Worm (Caenorhabditis elegans): Measurements from ENCODE around the gene srw-135.

DNA sequence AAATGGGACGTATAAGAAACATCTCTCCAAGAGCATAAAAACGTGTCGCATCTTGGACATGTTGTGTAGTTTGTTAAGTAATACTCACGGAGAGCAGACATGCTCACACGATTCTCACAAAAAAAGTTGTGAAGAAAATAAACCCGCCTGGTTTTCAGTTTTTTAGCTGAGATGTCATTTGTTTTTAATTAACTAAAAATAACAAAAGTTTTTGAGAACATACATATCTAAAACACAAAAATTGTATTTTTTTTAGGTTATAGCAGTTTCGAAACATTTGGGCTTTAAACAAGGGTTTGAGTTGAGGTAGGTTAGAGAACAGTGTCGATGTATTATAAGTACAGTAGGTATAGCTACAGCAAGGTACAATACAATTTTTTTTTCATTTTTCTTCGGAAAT lies 46.5 kb downstream of the srw-135 start, which contains the start of gene srh-88:
- TF ChIP-seq pha-4 (tag; optimal IDR thresholded peaks at IDR 0.05): no peak
- TF ChIP-seq ekl-4 (GFP tag; IDR thresholded peaks at IDR 0.05): no peak
- TF ChIP-seq lag-1 (GFP tag; IDR thresholded peaks at IDR 0.05): no peak
- no peak for TF ChIP-seq die-1 (tag; optimal IDR thresholded peaks at IDR 0.05)
- TF ChIP-seq nhr-27 (tag; optimal IDR thresholded peaks at IDR 0.05): no peak
- no peak for TF ChIP-seq unc-130 (GFP tag; optimal IDR thresholded peaks at IDR 0.05)
- no peak for TF ChIP-seq ztf-3 (GFP tag; optimal IDR thresholded peaks at IDR 0.05)

Data from whole organism, young adult.